Fruit fly (Drosophila melanogaster): ENCODE results near the gene shi.

The shi gene

dm6 chrX:15940956-15941246 lies 49.0 kb downstream of the shi start, which contains the start of gene CG8924:
Gene CG8924 (plus strand): TSS chrX:15941077.
- no peak for TF ChIP-seq CG34367 (tag; optimal IDR thresholded peaks at IDR 0.05)
- TF ChIP-seq CG13204 (GFP tag; optimal IDR thresholded peaks at IDR 0.05), result no peak
- no peak for TF ChIP-seq CG12605 (GFP tag; IDR thresholded peaks at IDR 0.05)
- no peak for TF ChIP-seq CG15710 (tag; optimal IDR thresholded peaks at IDR 0.05)
- no peak for TF ChIP-seq EcR (GFP tag; optimal IDR thresholded peaks at IDR 0.05)
- no peak for TF ChIP-seq Ets98B (GFP tag; IDR thresholded peaks at IDR 0.05)
- no peak for TF ChIP-seq Pif1B (GFP tag; optimal IDR thresholded peaks at IDR 0.05)
- TF ChIP-seq rn (GFP tag; IDR thresholded peaks at IDR 0.05), result no peak
- TF ChIP-seq CG8301 (tag; optimal IDR thresholded peaks at IDR 0.05), result no peak
- no peak for TF ChIP-seq CG4496 (GFP tag; IDR thresholded peaks at IDR 0.05)

DNA sequence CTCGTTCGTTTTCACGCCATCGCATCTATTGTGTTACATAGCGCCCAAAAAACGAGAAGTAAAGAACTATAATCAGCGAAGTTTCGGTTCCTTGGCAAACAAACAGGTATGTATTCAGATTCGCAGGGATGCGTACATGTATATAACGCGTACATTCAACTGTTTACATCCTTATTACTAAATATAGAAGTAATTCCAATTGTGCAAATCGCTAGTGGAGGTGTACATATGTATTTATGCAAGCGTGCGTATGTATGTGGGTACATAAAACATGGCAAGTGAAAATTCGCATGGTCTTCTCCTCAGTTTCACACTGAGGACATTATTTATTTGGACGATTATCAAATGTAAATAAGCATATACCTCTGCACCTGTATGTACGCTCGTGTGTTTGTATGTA lies 49.6 kb downstream of the shi start:
- TF ChIP-seq D1 (tag; optimal IDR thresholded peaks at IDR 0.05), result no peak
- no peak for TF ChIP-seq fd96Ca (GFP tag; IDR thresholded peaks at IDR 0.05)
- TF ChIP-seq Ets98B (GFP tag; IDR thresholded peaks at IDR 0.05), result no peak
- no peak for TF ChIP-seq CG14655 (GFP tag; optimal IDR thresholded peaks at IDR 0.05)
- TF ChIP-seq CG8301 (tag; optimal IDR thresholded peaks at IDR 0.05), result no peak
- TF ChIP-seq CG8159 (tag; optimal IDR thresholded peaks at IDR 0.05), result no peak
- no peak for TF ChIP-seq EcR (GFP tag; optimal IDR thresholded peaks at IDR 0.05)
- TF ChIP-seq CG4496 (GFP tag; IDR thresholded peaks at IDR 0.05), result no peak
- TF ChIP-seq Pif1B (GFP tag; optimal IDR thresholded peaks at IDR 0.05), result no peak
- no peak for TF ChIP-seq Pif1A (GFP tag; optimal IDR thresholded peaks at IDR 0.05)
- TF ChIP-seq CG10348 (GFP tag; IDR thresholded peaks at IDR 0.05), result no peak
- no peak for TF ChIP-seq CG12605 (GFP tag; IDR thresholded peaks at IDR 0.05)
- TF ChIP-seq CG15710 (tag; optimal IDR thresholded peaks at IDR 0.05), result no peak
- no peak for TF ChIP-seq CG13204 (GFP tag; optimal IDR thresholded peaks at IDR 0.05)
- TF ChIP-seq Snoo (tag; optimal IDR thresholded peaks at IDR 0.05), result no peak
- no peak for TF ChIP-seq CG34367 (tag; optimal IDR thresholded peaks at IDR 0.05)
- TF ChIP-seq rn (GFP tag; IDR thresholded peaks at IDR 0.05), result no peak
- no peak for TF ChIP-seq CG32121 (GFP tag; IDR thresholded peaks at IDR 0.05)
- no peak for TF ChIP-seq CG9948 (tag; optimal IDR thresholded peaks at IDR 0.05)

DNA sequence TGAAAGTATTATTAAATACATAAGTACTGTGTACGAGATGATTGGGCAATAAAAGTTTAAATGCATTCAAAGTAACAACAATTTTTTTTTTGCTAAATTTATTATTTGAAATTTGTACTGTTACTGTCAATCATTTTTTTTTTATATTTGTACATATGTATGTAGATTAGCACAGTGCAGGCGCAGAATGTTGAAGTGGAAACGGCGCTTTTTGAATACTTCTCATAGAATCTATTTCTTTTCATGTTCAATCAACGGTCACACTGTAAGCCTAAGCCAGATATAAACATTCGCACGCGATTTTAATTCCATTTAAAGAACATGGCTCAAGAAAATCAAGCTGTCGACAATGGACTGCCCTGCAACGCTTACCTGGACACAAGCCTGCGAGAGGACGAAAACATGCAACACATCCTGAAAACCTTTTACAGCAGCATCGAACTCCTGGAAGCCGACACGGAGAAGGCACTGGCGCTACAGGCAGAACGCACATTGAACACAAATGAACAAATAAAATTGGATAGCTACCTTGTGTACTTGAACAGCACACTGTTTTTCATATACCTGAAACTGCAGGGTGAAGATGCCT lies 52.9 kb downstream of the shi start, which contains the start of gene Rrp47:
Gene Rrp47 (plus strand): TSS at position 163 of the 589 bp plus-strand sequence.
- TF ChIP-seq CG8301 (tag; optimal IDR thresholded peaks at IDR 0.05), result no peak
- TF ChIP-seq D1 (tag; optimal IDR thresholded peaks at IDR 0.05), result peak; percentile 24

DNA sequence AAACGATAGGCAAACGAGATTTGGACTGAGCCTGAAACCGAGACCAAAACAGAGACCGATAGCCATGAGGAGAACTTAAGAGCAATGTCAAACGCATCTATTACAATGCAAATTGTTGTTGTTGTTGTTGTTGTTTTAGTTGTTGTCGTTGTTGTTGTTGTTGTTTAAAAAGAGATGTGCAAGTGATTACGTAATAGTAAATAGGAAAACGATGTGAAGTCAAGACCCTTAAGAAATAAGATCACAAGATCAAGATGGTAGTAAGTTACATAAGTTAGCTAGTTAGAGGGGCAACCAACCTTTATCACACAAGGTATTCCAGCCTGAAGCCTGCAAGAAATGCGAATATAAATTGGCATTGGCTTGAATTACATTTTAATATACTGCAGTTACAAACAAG lies 58.1 kb downstream of the shi start:
- TF ChIP-seq CG10348 (GFP tag; IDR thresholded peaks at IDR 0.05), result no peak
- TF ChIP-seq Ets98B (GFP tag; IDR thresholded peaks at IDR 0.05), result no peak
- TF ChIP-seq CG4496 (GFP tag; IDR thresholded peaks at IDR 0.05), result no peak
- TF ChIP-seq CG15710 (tag; optimal IDR thresholded peaks at IDR 0.05), result no peak
- TF ChIP-seq CG9948 (tag; optimal IDR thresholded peaks at IDR 0.05), result no peak
- TF ChIP-seq D1 (tag; optimal IDR thresholded peaks at IDR 0.05), result no peak
- TF ChIP-seq CG8301 (tag; optimal IDR thresholded peaks at IDR 0.05), result no peak
- no peak for TF ChIP-seq rn (GFP tag; IDR thresholded peaks at IDR 0.05)

All from whole organism, pupa.